Worm (Caenorhabditis elegans) whole organism, young adult: ENCODE results near the gene C56C10.6.

ENCODE experiments used
- C17E4.6 ChIP-seq: fragments of 200-800 bp; sonication (Bioruptor generic); IDR thresholded peaks from 2 replicates; pipeline ENCODE4 v1.3.6; 2022; ENCODE audit warnings: missing genetic modification reagents, missing genetic modification characterization, missing compliant biosample characterization
- Y53F4B.3 ChIP-seq: fragments of 200-800 bp; sonication (Bioruptor generic); IDR thresholded peaks from 2 replicates; pipeline ENCODE4 v1.3.6; 2022; ENCODE audit warnings: missing genetic modification reagents, missing genetic modification characterization, missing compliant biosample characterization
- ZK185.1 ChIP-seq: sonication (generic microtip); optimal IDR thresholded peaks from 2 replicates; lab custom pipeline; 2016; ENCODE audit warnings: mild to moderate bottlenecking, missing genetic modification characterization, missing compliant biosample characterization; ENCODE audit not compliant: poor library complexity, severe bottlenecking
- bed-2 ChIP-seq: fragments of 200-800 bp; sonication (Bioruptor generic); IDR thresholded peaks from 2 replicates; pipeline ENCODE4 v1.3.6; 2022; ENCODE audit warnings: missing genetic modification reagents, missing genetic modification characterization, missing compliant biosample characterization
- nfya-1 ChIP-seq: sonication (generic microtip); optimal IDR thresholded peaks from 2 replicates; lab custom pipeline; 2017; ENCODE audit warnings: antibody characterized with exemption, missing compliant biosample characterization, missing genetic modification characterization, borderline replicate concordance; ENCODE audit not compliant: insufficient read depth
- pha-4 ChIP-seq: fragments of 150-350 bp; sonication (generic microtip); optimal IDR thresholded peaks from 2 replicates; lab custom pipeline; 2014; ENCODE audit warnings: missing biosample characterization, missing genetic modification reagents, missing genetic modification characterization
- ztf-18 ChIP-seq: sonication (generic microtip); optimal IDR thresholded peaks from 2 replicates; lab custom pipeline; 2016; ENCODE audit warnings: missing genotype, mild to moderate bottlenecking, missing genetic modification characterization, missing compliant biosample characterization
- ztf-26 ChIP-seq: sonication (generic microtip); optimal IDR thresholded peaks from 2 replicates; lab custom pipeline; 2017; ENCODE audit warnings: missing genetic modification characterization, missing compliant biosample characterization

- TF ChIP-seq pha-4: no peak
- no peak for TF ChIP-seq ZK185.1 (tag; lab: Kevin White, UChicago)
- no peak for TF ChIP-seq C17E4.6
- no peak for TF ChIP-seq Y53F4B.3 (GFP tag; lab: Robert Waterston, UW)
- TF ChIP-seq ztf-26 (tag; lab: Kevin White, UChicago): no peak
- TF ChIP-seq nfya-1 (tag; lab: Kevin White, UChicago): no peak
- no peak for TF ChIP-seq ztf-18
- no peak for TF ChIP-seq bed-2 (GFP tag; lab: Robert Waterston, UW)
Observed at ce11 chrII:6544842-6545410, 36.2 kb downstream of the C56C10.6 start, which contains the start of gene lron-15.
